Worm (Caenorhabditis elegans): ENCODE data around the gene F42G2.7.

- TF ChIP-seq nfya-1 (tag; optimal IDR thresholded peaks at IDR 0.05), result no peak
- no peak for TF ChIP-seq sox-4 (tag; optimal IDR thresholded peaks at IDR 0.05)
- TF ChIP-seq unc-55 (GFP tag; optimal IDR thresholded peaks at IDR 0.05), result no peak
- TF ChIP-seq syd-9 (tag; optimal IDR thresholded peaks at IDR 0.05), result no peak
- TF ChIP-seq nhr-11 (tag; optimal IDR thresholded peaks at IDR 0.05), result no peak
- TF ChIP-seq pros-1 (tag; optimal IDR thresholded peaks at IDR 0.05), result no peak
Observed at ce11 chrII:2420685-2421084, 2.7 kb downstream of the F42G2.7 start.

Data from whole organism, late embryonic.